Fruit fly (Drosophila melanogaster): ENCODE data around the gene Ppr-Y.

Ppr-Y gene

dm6 chrY:1636274-1636673 is at the start of gene Ppr-Y:
Gene Ppr-Y (plus strand): TSS chrY:1636574.
- TF ChIP-seq CG2712 (tag; optimal IDR thresholded peaks at IDR 0.05) = no peak

Measured in whole organism, embryonic.